Fruit fly (Drosophila melanogaster) whole organism, embryonic: Measurements from ENCODE around the gene Sec8.

Experiments
- Abd-B ChIP-seq: fragments of 200-800 bp; sonication (Bioruptor generic); optimal IDR thresholded peaks from 2 replicates; lab custom pipeline; 2018; ENCODE audit warnings: missing biosample characterization, mild to moderate bottlenecking, missing genetic modification characterization, moderate library complexity
- Ada2b ChIP-seq: fragments of 200-800 bp; sonication (Bioruptor generic); IDR thresholded peaks from 2 replicates; pipeline ENCODE4 v1.3.6; 2022; ENCODE audit warnings: missing biosample characterization, missing genetic modification characterization
- Adf1 ChIP-seq: fragments of 200-800 bp; sonication (Bioruptor generic); IDR thresholded peaks from 2 replicates; pipeline ENCODE4 v1.3.6; 2022; ENCODE audit warnings: missing biosample characterization, missing genetic modification characterization
- Atf6 ChIP-seq: fragments of 200-800 bp; sonication (Bioruptor generic); IDR thresholded peaks from 2 replicates; pipeline ENCODE4 v1.3.6; 2022; ENCODE audit warnings: missing biosample characterization, missing genetic modification characterization
- Bdp1 ChIP-seq: fragments of 200-800 bp; sonication (Bioruptor generic); optimal IDR thresholded peaks from 3 replicates; lab custom pipeline; 2016; ENCODE audit warnings: missing biosample characterization, missing genetic modification characterization
- CG10267 ChIP-seq: fragments of 200-800 bp; sonication (Bioruptor generic); optimal IDR thresholded peaks from 2 replicates; lab custom pipeline; 2018; ENCODE audit warnings: missing biosample characterization, mild to moderate bottlenecking, missing genetic modification characterization, moderate library complexity
- CG10366 ChIP-seq: fragments of 200-800 bp; sonication (Bioruptor generic); IDR thresholded peaks from 2 replicates; pipeline ENCODE4 v1.3.6; 2022; ENCODE audit warnings: missing biosample characterization, missing genetic modification characterization
- CG12155 ChIP-seq: fragments of 200-800 bp; sonication (Bioruptor generic); optimal IDR thresholded peaks from 3 replicates; lab custom pipeline; 2016; ENCODE audit warnings: missing biosample characterization, missing genetic modification characterization
- CG12391 ChIP-seq: fragments of 200-800 bp; sonication (Bioruptor generic); optimal IDR thresholded peaks from 3 replicates; lab custom pipeline; 2018; ENCODE audit warnings: missing biosample characterization, mild to moderate bottlenecking, missing genetic modification characterization, moderate library complexity
- CG13296 ChIP-seq: fragments of 200-800 bp; sonication (Bioruptor generic); optimal IDR thresholded peaks from 3 replicates; lab custom pipeline; 2018; ENCODE audit warnings: missing biosample characterization, mild to moderate bottlenecking, missing genetic modification characterization
- CG14965 ChIP-seq: fragments of 200-800 bp; sonication (Bioruptor generic); optimal IDR thresholded peaks from 2 replicates; lab custom pipeline; 2016; ENCODE audit warnings: missing biosample characterization, missing genetic modification characterization, borderline replicate concordance
- CG17802 ChIP-seq: fragments of 200-800 bp; sonication (Bioruptor generic); optimal IDR thresholded peaks from 2 replicates; lab custom pipeline; 2018; ENCODE audit warnings: missing biosample characterization, mild to moderate bottlenecking, missing genetic modification characterization, moderate library complexity
- CG1792 ChIP-seq: fragments of 200-800 bp; sonication (Bioruptor generic); optimal IDR thresholded peaks from 2 replicates; lab custom pipeline; 2016; ENCODE audit warnings: missing biosample characterization, missing genetic modification characterization
- CG18599 ChIP-seq: fragments of 200-800 bp; sonication (Bioruptor generic); optimal IDR thresholded peaks from 3 replicates; lab custom pipeline; 2017; ENCODE audit warnings: missing biosample characterization, missing genetic modification characterization, mild to moderate bottlenecking, moderate library complexity, missing genetic modification reagents
- CG30403 ChIP-seq: fragments of 200-800 bp; sonication (Bioruptor generic); optimal IDR thresholded peaks from 3 replicates; lab custom pipeline; 2016; ENCODE audit warnings: missing biosample characterization, missing genetic modification characterization
- CG5953 ChIP-seq: fragments of 200-800 bp; sonication (Bioruptor generic); IDR thresholded peaks from 2 replicates; pipeline ENCODE4 v1.3.6; 2022; ENCODE audit warnings: missing biosample characterization, missing genetic modification characterization
- CG6791 ChIP-seq: fragments of 200-800 bp; sonication (Bioruptor generic); IDR thresholded peaks from 3 replicates; pipeline ENCODE4 v1.3.6; 2022; ENCODE audit warnings: missing biosample characterization, missing genetic modification characterization; ENCODE audit not compliant: partially characterized antibody
- CG9437 ChIP-seq: fragments of 200-800 bp; sonication (Bioruptor generic); optimal IDR thresholded peaks from 2 replicates; lab custom pipeline; 2018; ENCODE audit warnings: missing biosample characterization, mild to moderate bottlenecking, missing genetic modification characterization
- Camta ChIP-seq: fragments of 200-800 bp; sonication (Bioruptor generic); optimal IDR thresholded peaks from 2 replicates; lab custom pipeline; 2016; ENCODE audit warnings: missing biosample characterization, missing genetic modification characterization
- CoRest ChIP-seq: fragments of 200-800 bp; sonication (Bioruptor generic); optimal IDR thresholded peaks from 3 replicates; lab custom pipeline; 2018; ENCODE audit warnings: missing biosample characterization, mild to moderate bottlenecking, missing genetic modification characterization, moderate library complexity
- Fer3 ChIP-seq: fragments of 200-800 bp; sonication (Bioruptor generic); optimal IDR thresholded peaks from 2 replicates; lab custom pipeline; 2018; ENCODE audit warnings: missing biosample characterization, mild to moderate bottlenecking, missing genetic modification characterization, moderate library complexity
- H15 ChIP-seq: fragments of 200-800 bp; sonication (Bioruptor generic); IDR thresholded peaks from 3 replicates; pipeline ENCODE4 v1.3.6; 2022; ENCODE audit warnings: missing biosample characterization, missing genetic modification characterization
- HHEX ChIP-seq: fragments of 200-800 bp; sonication (Bioruptor generic); optimal IDR thresholded peaks from 3 replicates; lab custom pipeline; 2017; ENCODE audit warnings: missing biosample characterization, mild to moderate bottlenecking, missing genetic modification characterization, missing genetic modification reagents
- Lim3 ChIP-seq: fragments of 200-800 bp; sonication (Bioruptor generic); IDR thresholded peaks from 2 replicates; pipeline ENCODE4 v1.3.6; 2022; ENCODE audit warnings: missing biosample characterization, missing genetic modification characterization
- Max ChIP-seq: fragments of 200-800 bp; sonication (Bioruptor generic); optimal IDR thresholded peaks from 2 replicates; lab custom pipeline; 2016; ENCODE audit warnings: missing biosample characterization, mild to moderate bottlenecking, missing genetic modification characterization
- Opbp ChIP-seq: fragments of 200-800 bp; sonication (Bioruptor generic); IDR thresholded peaks from 3 replicates; pipeline ENCODE4 v1.3.6; 2022; ENCODE audit warnings: missing biosample characterization, missing genetic modification characterization; ENCODE audit not compliant: partially characterized antibody
- Ravus ChIP-seq: fragments of 200-800 bp; sonication (Bioruptor generic); IDR thresholded peaks from 2 replicates; pipeline ENCODE4 v1.3.6; 2022; ENCODE audit warnings: missing biosample characterization, missing genetic modification characterization
- Scr ChIP-seq: fragments of 200-800 bp; sonication (Bioruptor generic); IDR thresholded peaks from 2 replicates; pipeline ENCODE4 v1.3.6; 2022; ENCODE audit warnings: missing biosample characterization, missing genetic modification characterization; ENCODE audit not compliant: partially characterized antibody
- bbx ChIP-seq: fragments of 200-800 bp; sonication (Bioruptor generic); IDR thresholded peaks from 2 replicates; pipeline ENCODE4 v1.3.6; 2022; ENCODE audit warnings: missing biosample characterization, missing genetic modification characterization; ENCODE audit not compliant: partially characterized antibody
- crol ChIP-seq: fragments of 200-800 bp; sonication (Bioruptor generic); IDR thresholded peaks from 2 replicates; pipeline ENCODE4 v1.3.6; 2022; ENCODE audit warnings: missing biosample characterization, missing genetic modification characterization
- cwo ChIP-seq: fragments of 200-800 bp; sonication (Bioruptor generic); optimal IDR thresholded peaks from 3 replicates; lab custom pipeline; 2017; ENCODE audit warnings: missing biosample characterization, missing genetic modification characterization, mild to moderate bottlenecking, moderate library complexity, missing genetic modification reagents
- disco-r ChIP-seq: fragments of 200-800 bp; sonication (Bioruptor generic); optimal IDR thresholded peaks from 2 replicates; lab custom pipeline; 2016; ENCODE audit warnings: missing biosample characterization, missing genetic modification characterization
- dmrt99B ChIP-seq: fragments of 200-800 bp; sonication (Bioruptor generic); optimal IDR thresholded peaks from 2 replicates; lab custom pipeline; 2018; ENCODE audit warnings: missing biosample characterization, mild to moderate bottlenecking, missing genetic modification characterization, moderate library complexity
- esg ChIP-seq: fragments of 200-800 bp; sonication (Bioruptor generic); conservative IDR thresholded peaks from 2 replicates; pipeline ENCODE4 v1.3.6; 2022; ENCODE audit warnings: missing biosample characterization, missing genetic modification characterization
- gem ChIP-seq: fragments of 200-800 bp; sonication (Bioruptor generic); optimal IDR thresholded peaks from 2 replicates; lab custom pipeline; 2019; ENCODE audit warnings: missing biosample characterization, mild to moderate bottlenecking, missing genetic modification characterization, moderate library complexity
- h ChIP-seq: fragments of >200 bp; optimal IDR thresholded peaks from 2 replicates; lab custom pipeline; 2017
- hth ChIP-seq: fragments of >200 bp; optimal IDR thresholded peaks from 2 replicates; lab custom pipeline; 2017; ENCODE audit warnings: inconsistent platforms
- inv ChIP-seq: fragments of 200-800 bp; sonication (Bioruptor generic); IDR thresholded peaks from 2 replicates; pipeline ENCODE4 v1.3.6; 2022; ENCODE audit warnings: missing biosample characterization, missing genetic modification characterization; ENCODE audit not compliant: partially characterized antibody
- klu ChIP-seq: fragments of 200-800 bp; sonication (Bioruptor generic); IDR thresholded peaks from 2 replicates; pipeline ENCODE4 v1.3.6; 2022; ENCODE audit warnings: missing biosample characterization, missing genetic modification characterization
- knrl ChIP-seq: fragments of 200-800 bp; sonication (Bioruptor generic); IDR thresholded peaks from 3 replicates; pipeline ENCODE4 v1.3.6; 2022; ENCODE audit warnings: missing biosample characterization, missing genetic modification characterization; ENCODE audit not compliant: partially characterized antibody
- mam ChIP-seq: fragments of 200-800 bp; sonication (Bioruptor generic); optimal IDR thresholded peaks from 3 replicates; lab custom pipeline; 2016; ENCODE audit warnings: missing biosample characterization, missing genetic modification characterization
- nmo ChIP-seq: fragments of 200-800 bp; sonication (Bioruptor generic); optimal IDR thresholded peaks from 2 replicates; lab custom pipeline; 2018; ENCODE audit warnings: missing biosample characterization, mild to moderate bottlenecking, missing genetic modification characterization, moderate library complexity
- phol ChIP-seq: fragments of 200-800 bp; sonication (Bioruptor generic); optimal IDR thresholded peaks from 3 replicates; lab custom pipeline; 2018; ENCODE audit warnings: missing biosample characterization, mild to moderate bottlenecking, missing genetic modification characterization, moderate library complexity
- row ChIP-seq: fragments of 200-800 bp; sonication (Bioruptor generic); IDR thresholded peaks from 3 replicates; pipeline ENCODE4 v1.3.6; 2022; ENCODE audit warnings: missing biosample characterization, missing genetic modification characterization
- scrt ChIP-seq: fragments of 200-800 bp; sonication (Bioruptor generic); optimal IDR thresholded peaks from 2 replicates; lab custom pipeline; 2018; ENCODE audit warnings: missing biosample characterization, mild to moderate bottlenecking, missing genetic modification characterization, moderate library complexity
- so ChIP-seq: fragments of 200-800 bp; sonication (Bioruptor generic); IDR thresholded peaks from 3 replicates; pipeline ENCODE4 v1.3.6; 2022; ENCODE audit warnings: missing biosample characterization, missing genetic modification characterization
- sqz ChIP-seq: fragments of 200-800 bp; sonication (Bioruptor generic); optimal IDR thresholded peaks from 3 replicates; lab custom pipeline; 2018; ENCODE audit warnings: missing biosample characterization, mild to moderate bottlenecking, missing genetic modification characterization
- sug ChIP-seq: fragments of 200-800 bp; optimal IDR thresholded peaks from 2 replicates; lab custom pipeline; 2019; ENCODE audit warnings: missing biosample characterization, mild to moderate bottlenecking, missing genetic modification characterization, moderate library complexity

The Sec8 gene

dm6 chr3R:5742278-5743196, 16.3 kb downstream of the Sec8 start, which contains the start of the genes Sym and Madm (continued):
- peak; percentile 70 for TF ChIP-seq Max (GFP tag; lab: Kevin White, UChicago)
- TF ChIP-seq CG13296 (GFP tag; lab: Kevin White, UChicago), result no peak
- TF ChIP-seq Bdp1 (GFP tag; lab: Kevin White, UChicago), result no peak
- peak; percentile 96 for TF ChIP-seq Adf1 (GFP tag; lab: Robert Waterston, UW)
- TF ChIP-seq row (GFP tag; lab: Robert Waterston, UW), result peak; percentile 82
- peak; percentile 80 for TF ChIP-seq phol (tag; lab: Kevin White, UChicago)
- TF ChIP-seq Ravus (GFP tag; lab: Robert Waterston, UW), result no peak
- peak; percentile 77; the same call in 1 of the 2 replicates for TF ChIP-seq klu (GFP tag; lab: Robert Waterston, UW)
- peak; percentile 38; the same call in 1 of the 2 replicates for TF ChIP-seq bbx (GFP tag; lab: Robert Waterston, UW)
- TF ChIP-seq mam (GFP tag; lab: Kevin White, UChicago), result peak; percentile 70
- TF ChIP-seq sug (tag; lab: Kevin White, UChicago), result peak; percentile 55
- TF ChIP-seq crol, result peak; percentile 99
- TF ChIP-seq scrt, result peak; percentile 22
- peak; percentile 16 for TF ChIP-seq CG12155 (GFP tag; lab: Kevin White, UChicago)
- no peak for TF ChIP-seq disco-r (GFP tag; lab: Kevin White, UChicago)
- peak; percentile 55 for TF ChIP-seq CG10267 (tag; lab: Kevin White, UChicago)
- TF ChIP-seq knrl (GFP tag; lab: Robert Waterston, UW), result peak; percentile 91
- TF ChIP-seq Scr (GFP tag; lab: Robert Waterston, UW), result peak; percentile 90
- TF ChIP-seq gem (tag; lab: Kevin White, UChicago), result no peak
- TF ChIP-seq dmrt99B (tag; lab: Kevin White, UChicago), result no peak
- no peak for TF ChIP-seq hth (lab: Kevin White, UChicago)
- peak; percentile 55 for TF ChIP-seq CG12391
- TF ChIP-seq CG1792 (GFP tag; lab: Kevin White, UChicago), result no peak
- peak; percentile 29 for TF ChIP-seq Camta (GFP tag; lab: Kevin White, UChicago)
- TF ChIP-seq Ada2b, result no peak
- TF ChIP-seq CG17802 (tag; lab: Kevin White, UChicago), result no peak
- TF ChIP-seq Lim3 (GFP tag; lab: Robert Waterston, UW), result no peak
- peak; percentile 71 for TF ChIP-seq nmo (GFP tag; lab: Kevin White, UChicago)
- TF ChIP-seq CG10366 (GFP tag; lab: Robert Waterston, UW), result peak; percentile 19; the same call in 1 of the 2 replicates
- TF ChIP-seq Opbp (GFP tag; lab: Robert Waterston, UW), result peak; percentile 73; the same call in 2 of the 3 replicates
- no peak for TF ChIP-seq CG14965 (GFP tag; lab: Kevin White, UChicago)
- 0 out of 3 replicates have a peak, but pooled peaks have one; percentile 47 for TF ChIP-seq so (GFP tag; lab: Robert Waterston, UW)
- TF ChIP-seq HHEX, result no peak
- TF ChIP-seq esg (GFP tag; lab: Robert Waterston, UW), result peak; percentile 20; the same call in 1 of the 2 replicates
- no peak for TF ChIP-seq CG5953 (GFP tag; lab: Robert Waterston, UW)
- TF ChIP-seq inv, result peak; percentile 86
- TF ChIP-seq Fer3 (tag; lab: Kevin White, UChicago), result no peak
- peak; percentile 56 for TF ChIP-seq Abd-B
- no peak for TF ChIP-seq Atf6 (GFP tag; lab: Robert Waterston, UW)
- peak; percentile 65 for TF ChIP-seq CG30403 (GFP tag; lab: Kevin White, UChicago)
- TF ChIP-seq H15 (GFP tag; lab: Robert Waterston, UW), result no peak; the same call in 2 of the 3 replicates
- peak; percentile 13 for TF ChIP-seq CG9437 (GFP tag; lab: Kevin White, UChicago)
- TF ChIP-seq h, result no peak
- no peak for TF ChIP-seq sqz (GFP tag; lab: Kevin White, UChicago)
- peak; percentile 64 for TF ChIP-seq CG6791 (GFP tag; lab: Robert Waterston, UW)
- peak; percentile 54 for TF ChIP-seq CG18599 (GFP tag; lab: Kevin White, UChicago)
- TF ChIP-seq cwo (GFP tag; lab: Kevin White, UChicago), result no peak
- TF ChIP-seq CoRest, result peak; percentile 56
